Worm (Caenorhabditis elegans) whole organism, L2 larva: ENCODE results near the gene T28A11.13.

Experiments
- R02D3.7 ChIP-seq: fragments of 150-350 bp; optimal IDR thresholded peaks from 2 replicates; lab custom pipeline; 2014; ENCODE audit warnings: missing biosample characterization, missing genetic modification characterization
- egl-27 ChIP-seq: sonication (generic microtip); optimal IDR thresholded peaks from 3 replicates; lab custom pipeline; 2017; ENCODE audit warnings: missing biosample characterization, missing genetic modification reagents, missing genetic modification characterization
- gmeb-1 ChIP-seq: fragments of 150-350 bp; optimal IDR thresholded peaks from 2 replicates; lab custom pipeline; 2014; ENCODE audit warnings: missing biosample characterization, missing genetic modification characterization
- lin-39 ChIP-seq: fragments of 150-350 bp; optimal IDR thresholded peaks from 2 replicates; lab custom pipeline; 2014; ENCODE audit warnings: missing biosample characterization, missing genetic modification reagents, missing genetic modification characterization
- lsy-2 ChIP-seq, 2 experiments: fragments of 150-350 bp in 1 of 2; sonication (generic microtip) in 1 of 2; optimal IDR thresholded peaks; 2 replicates each; lab custom pipeline; 2014 to 2017; ENCODE audit warnings: missing biosample characterization in 2 of 2, missing genetic modification characterization in 2 of 2
- mab-5 ChIP-seq: fragments of 150-350 bp; optimal IDR thresholded peaks from 2 replicates; lab custom pipeline; 2014; ENCODE audit warnings: missing biosample characterization, missing genetic modification characterization
- nhr-237 ChIP-seq: fragments of 150-350 bp; optimal IDR thresholded peaks from 2 replicates; lab custom pipeline; 2014; ENCODE audit warnings: missing biosample characterization, missing genetic modification characterization
- nhr-77 ChIP-seq: fragments of 150-350 bp; optimal IDR thresholded peaks from 2 replicates; lab custom pipeline; 2014; ENCODE audit warnings: missing biosample characterization, missing genetic modification characterization
- unc-39 ChIP-seq: fragments of 150-350 bp; optimal IDR thresholded peaks from 2 replicates; lab custom pipeline; 2014; ENCODE audit warnings: missing biosample characterization, missing genetic modification characterization
- unc-62 ChIP-seq: fragments of 150-350 bp; optimal IDR thresholded peaks from 2 replicates; lab custom pipeline; 2014; ENCODE audit warnings: missing biosample characterization, missing genetic modification reagents, missing genetic modification characterization
- zag-1 ChIP-seq: fragments of 150-350 bp; optimal IDR thresholded peaks from 2 replicates; lab custom pipeline; 2014; ENCODE audit warnings: missing biosample characterization, missing genetic modification characterization

ce11 chrV:3257277-3257676 lies 7.2 kb upstream of the T28A11.13 start, which contains the start of gene T28A11.22:
- TF ChIP-seq unc-62 (GFP tag; lab: Kevin White, UChicago) (no peak), egl-27 (tag; lab: Kevin White, UChicago) (no peak), unc-39 (tag; lab: Kevin White, UChicago) (no peak), nhr-77 (tag; lab: Kevin White, UChicago) (no peak), lin-39 (tag; lab: Kevin White, UChicago) (no peak), zag-1 (tag; lab: Kevin White, UChicago) (no peak), mab-5 (tag; lab: Kevin White, UChicago) (no peak), nhr-237 (tag; lab: Kevin White, UChicago) (no peak), R02D3.7 (tag; lab: Kevin White, UChicago) (no peak), gmeb-1 (tag; lab: Kevin White, UChicago) (no peak), lsy-2 (tag; optimal IDR thresholded peaks at IDR 0.05; lab: Kevin White, UChicago) (no peak)
